Worm (Caenorhabditis elegans) whole organism, L1 larva: ENCODE results near the gene Y53F4B.39.

Source experiments
- C16A3.4 ChIP-seq: fragments of 150-350 bp; optimal IDR thresholded peaks from 2 replicates; lab custom pipeline; 2014; ENCODE audit warnings: missing biosample characterization, missing genetic modification characterization
- Y116A8C.19 ChIP-seq: sonication (generic microtip); optimal IDR thresholded peaks from 2 replicates; lab custom pipeline; 2016; ENCODE audit warnings: missing compliant biosample characterization, missing genetic modification characterization, borderline replicate concordance
- aha-1 ChIP-seq: fragments of 150-350 bp; optimal IDR thresholded peaks from 2 replicates; lab custom pipeline; 2014; ENCODE audit warnings: missing biosample characterization, missing genetic modification characterization
- blmp-1 ChIP-seq: fragments of 150-350 bp; optimal IDR thresholded peaks from 2 replicates; lab custom pipeline; 2014; ENCODE audit warnings: missing biosample characterization, missing genetic modification characterization
- ceh-82 ChIP-seq, 3 experiments: fragments of 150-350 bp in 1 of 3; sonication (generic microtip) in 2 of 3; optimal IDR thresholded peaks; 2 replicates each; lab custom pipeline; 2014 to 2017; ENCODE audit warnings: missing biosample characterization in 3 of 3, missing genetic modification characterization in 3 of 3
- ceh-90 ChIP-seq: sonication (generic microtip); optimal IDR thresholded peaks from 2 replicates; lab custom pipeline; 2016; ENCODE audit warnings: missing genetic modification characterization, missing compliant biosample characterization
- ces-1 ChIP-seq: fragments of 150-350 bp; optimal IDR thresholded peaks from 2 replicates; lab custom pipeline; 2014; ENCODE audit warnings: missing biosample characterization, missing genetic modification reagents, missing genetic modification characterization
- efl-1 ChIP-seq, 4 experiments: fragments of 150-350 bp; optimal IDR thresholded peaks in 3 of 4; peaks in 1 of 4; 1 replicate in 1 of 4; 2 replicates in 3 of 4; lab custom pipeline; 2014; ENCODE audit warnings: missing biosample characterization in 2 of 4, missing genetic modification characterization in 2 of 4, missing genetic modification reagents in 2 of 4
- egl-13 ChIP-seq: sonication (generic microtip); optimal IDR thresholded peaks from 2 replicates; lab custom pipeline; 2016; ENCODE audit warnings: missing genotype, missing genetic modification reagents, missing genetic modification characterization, missing compliant biosample characterization
- egl-27 ChIP-seq, 2 experiments: fragments of 150-350 bp in 1 of 2; sonication (generic microtip); optimal IDR thresholded peaks; 3 replicates each; lab custom pipeline; 2017 to 2018; ENCODE audit warnings: missing biosample characterization in 2 of 2, missing genetic modification characterization in 2 of 2, missing genetic modification reagents in 2 of 2
- elt-3 ChIP-seq, 6 experiments: fragments of 150-350 bp in 1 of 6; sonication (generic microtip); optimal IDR thresholded peaks; 2 replicates each; lab custom pipeline; 2017 to 2018; ENCODE audit warnings: missing biosample characterization in 6 of 6, missing genetic modification characterization in 6 of 6, inconsistent platforms in 1 of 6
- fkh-10 ChIP-seq: sonication (generic microtip); optimal IDR thresholded peaks from 2 replicates; lab custom pipeline; 2017; ENCODE audit warnings: missing biosample characterization, missing genetic modification reagents, missing genetic modification characterization
- fkh-4 ChIP-seq: sonication (generic microtip); optimal IDR thresholded peaks from 2 replicates; lab custom pipeline; 2016; ENCODE audit warnings: missing compliant biosample characterization, missing genetic modification characterization, borderline replicate concordance
- jun-1 ChIP-seq: fragments of 150-350 bp; optimal IDR thresholded peaks from 2 replicates; lab custom pipeline; 2014; ENCODE audit warnings: missing biosample characterization, missing genetic modification reagents, missing genetic modification characterization
- lin-14 ChIP-seq: fragments of 200-800 bp; sonication (Bioruptor generic); optimal IDR thresholded peaks from 2 replicates; lab custom pipeline; 2018; ENCODE audit warnings: mild to moderate bottlenecking, missing genetic modification characterization, moderate library complexity, missing compliant biosample characterization
- lin-35 ChIP-seq, 2 experiments: fragments of 150-350 bp; optimal IDR thresholded peaks; 2 replicates each; lab custom pipeline; 2014; ENCODE audit warnings: missing biosample characterization in 2 of 2, missing genetic modification characterization in 2 of 2, missing genetic modification reagents in 2 of 2
- lir-3 ChIP-seq: sonication (generic microtip); optimal IDR thresholded peaks from 2 replicates; lab custom pipeline; 2016; ENCODE audit warnings: mild to moderate bottlenecking, missing genetic modification characterization, moderate library complexity, missing compliant biosample characterization; ENCODE audit not compliant: poor library complexity
- lsy-2 ChIP-seq, 2 experiments: fragments of 150-350 bp; optimal IDR thresholded peaks; 2 replicates each; lab custom pipeline; 2014; ENCODE audit warnings: missing biosample characterization in 2 of 2, missing genetic modification characterization in 2 of 2
- mef-2 ChIP-seq: fragments of 150-350 bp; optimal IDR thresholded peaks from 2 replicates; lab custom pipeline; 2014; ENCODE audit warnings: missing biosample characterization, missing genetic modification characterization
- nhr-12 ChIP-seq: sonication (generic microtip); optimal IDR thresholded peaks from 2 replicates; lab custom pipeline; 2017; ENCODE audit warnings: missing biosample characterization, missing genetic modification characterization
- nhr-20 ChIP-seq: sonication (generic microtip); optimal IDR thresholded peaks from 2 replicates; lab custom pipeline; 2016; ENCODE audit warnings: mild to moderate bottlenecking, missing genetic modification characterization, missing compliant biosample characterization
- nhr-237 ChIP-seq: fragments of 150-350 bp; optimal IDR thresholded peaks from 2 replicates; lab custom pipeline; 2014; ENCODE audit warnings: missing biosample characterization, missing genetic modification characterization
- nhr-28 ChIP-seq: fragments of 150-350 bp; optimal IDR thresholded peaks from 2 replicates; lab custom pipeline; 2014; ENCODE audit warnings: missing biosample characterization, missing genetic modification characterization
- nhr-71 ChIP-seq: sonication (generic microtip); optimal IDR thresholded peaks from 2 replicates; lab custom pipeline; 2016; ENCODE audit warnings: mild to moderate bottlenecking, missing genetic modification characterization, moderate library complexity, missing compliant biosample characterization
- nhr-77 ChIP-seq: fragments of 150-350 bp; optimal IDR thresholded peaks from 2 replicates; lab custom pipeline; 2014; ENCODE audit warnings: missing biosample characterization, missing genetic modification characterization
- nhr-85 ChIP-seq: sonication (generic microtip); peaks from one replicate; lab custom pipeline; 2016; ENCODE audit warnings: missing genetic modification characterization, inconsistent platforms, missing compliant biosample characterization
- nhr-90 ChIP-seq: sonication (generic microtip); optimal IDR thresholded peaks from 2 replicates; lab custom pipeline; 2016; ENCODE audit warnings: mild to moderate bottlenecking, missing genetic modification characterization, missing compliant biosample characterization; ENCODE audit not compliant: poor library complexity
- pax-3 ChIP-seq: fragments of 200-800 bp; sonication (Bioruptor generic); optimal IDR thresholded peaks from 2 replicates; lab custom pipeline; 2018; ENCODE audit warnings: mild to moderate bottlenecking, missing genetic modification characterization, moderate library complexity, missing compliant biosample characterization
- snpc-4 ChIP-seq: fragments of 150-350 bp; optimal IDR thresholded peaks from 2 replicates; lab custom pipeline; 2014; ENCODE audit warnings: missing biosample characterization, missing genetic modification characterization
- snu-23 ChIP-seq: sonication (generic microtip); optimal IDR thresholded peaks from 2 replicates; lab custom pipeline; 2016; ENCODE audit warnings: missing genetic modification characterization, missing compliant biosample characterization
- sup-37 ChIP-seq: fragments of 200-800 bp; sonication (Bioruptor generic); optimal IDR thresholded peaks from 2 replicates; lab custom pipeline; 2018; ENCODE audit warnings: mild to moderate bottlenecking, missing genetic modification characterization, missing compliant biosample characterization
- tlp-1 ChIP-seq: fragments of 150-350 bp; optimal IDR thresholded peaks from 2 replicates; lab custom pipeline; 2014; ENCODE audit warnings: missing biosample characterization, missing genetic modification characterization
- unc-130 ChIP-seq: fragments of 150-350 bp; optimal IDR thresholded peaks from 2 replicates; lab custom pipeline; 2017; ENCODE audit warnings: missing biosample characterization, missing genetic modification characterization, inconsistent platforms
- unc-98 ChIP-seq: fragments of 200-800 bp; sonication (Bioruptor generic); IDR thresholded peaks from 2 replicates; pipeline ENCODE4 v1.3.6; 2022; ENCODE audit warnings: missing genetic modification characterization, missing compliant biosample characterization
- zag-1 ChIP-seq: fragments of 150-350 bp; optimal IDR thresholded peaks from 2 replicates; lab custom pipeline; 2014; ENCODE audit warnings: missing biosample characterization, missing genetic modification characterization
- ztf-11 ChIP-seq, 2 experiments: sonication (generic microtip); optimal IDR thresholded peaks; 2 replicates each; lab custom pipeline; 2016 to 2017; ENCODE audit warnings: missing genetic modification characterization in 2 of 2, missing biosample characterization in 1 of 2, missing compliant biosample characterization in 1 of 2

Y53F4B.39 gene

DNA sequence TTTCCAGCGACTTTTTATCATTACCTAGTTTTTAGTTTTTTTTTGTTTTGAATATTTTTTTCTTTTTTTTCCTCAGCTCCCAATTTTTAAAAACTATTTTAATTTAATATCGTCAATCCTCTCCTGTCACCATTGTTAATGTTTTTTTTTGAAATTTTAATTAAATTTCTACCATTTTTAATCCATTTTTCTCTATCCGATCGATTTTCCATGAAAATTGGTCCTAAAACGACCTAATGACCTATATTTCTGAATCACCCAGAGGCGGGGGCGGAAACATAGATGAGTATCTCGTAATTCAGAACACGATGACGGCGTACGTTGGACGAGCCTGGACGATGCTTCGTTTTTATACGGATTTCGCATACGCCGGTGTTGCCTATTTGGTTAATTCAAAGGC lies at the start of gene Y53F4B.39:
Y53F4B.39 (plus strand) TSS at position 301 of the 400 bp plus-strand sequence.
- TF ChIP-seq nhr-28 (tag; lab: Kevin White, UChicago) (no peak), ceh-82 (tag; optimal IDR thresholded peaks at IDR 0.05; lab: Kevin White, UChicago) (no peak), ceh-90 (tag; lab: Kevin White, UChicago) (no peak), snu-23 (GFP tag; lab: Kevin White, UChicago) (no peak), pax-3 (tag; lab: Kevin White, UChicago) (no peak), sup-37 (GFP tag; lab: Kevin White, UChicago) (no peak)

DNA sequence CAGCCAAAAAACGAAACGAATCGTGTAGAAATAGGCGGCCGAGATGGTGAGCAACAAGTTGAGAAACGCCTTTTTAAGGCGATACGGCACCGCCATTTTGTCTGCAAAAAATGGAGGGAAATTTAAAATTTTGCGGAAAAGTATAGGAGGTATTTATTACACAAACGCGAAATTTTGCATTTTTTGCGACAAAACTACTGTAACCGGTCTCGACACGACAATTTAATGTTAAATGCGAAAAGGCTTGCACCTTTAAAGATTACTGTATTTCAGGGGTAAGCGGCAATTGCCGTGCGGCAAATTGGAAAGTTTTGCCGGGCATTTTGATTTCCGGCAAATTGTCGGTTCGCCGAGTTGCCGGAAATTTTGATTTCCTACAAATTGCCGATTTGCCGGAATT lies 38.4 kb upstream of the Y53F4B.39 start, which contains the start of gene Y53F4B.18:
Y53F4B.18 (minus strand) TSS at position 101 of the 400 bp plus-strand sequence.
- no peak for TF ChIP-seq pax-3 (tag; lab: Kevin White, UChicago)
- no peak for TF ChIP-seq mef-2 (tag; lab: Kevin White, UChicago)
- no peak for TF ChIP-seq fkh-10 (GFP tag; lab: Kevin White, UChicago)
- TF ChIP-seq egl-27 (tag; optimal IDR thresholded peaks at IDR 0.05; lab: Kevin White, UChicago) = no peak
- TF ChIP-seq unc-98 (GFP tag; lab: Robert Waterston, UW) = no peak
- TF ChIP-seq nhr-28 (tag; lab: Kevin White, UChicago) = no peak
- no peak for TF ChIP-seq nhr-71 (tag; lab: Kevin White, UChicago)
- TF ChIP-seq egl-13 (tag; lab: Kevin White, UChicago) = no peak
- TF ChIP-seq unc-130 (tag; lab: Kevin White, UChicago) = no peak
- TF ChIP-seq, all 84 proteins: peak for 0

- TF ChIP-seq jun-1 (tag; lab: Kevin White, UChicago) (no peak), ztf-11 (tag; optimal IDR thresholded peaks at IDR 0.05; lab: Kevin White, UChicago) (no peak), snu-23 (GFP tag; lab: Kevin White, UChicago) (peak; percentile 2), tlp-1 (no peak), nhr-20 (tag; lab: Kevin White, UChicago) (peak; percentile 66), lir-3 (tag; lab: Kevin White, UChicago) (no peak), nhr-85 (tag; lab: Kevin White, UChicago) (peak; percentile 17), ces-1 (GFP tag; lab: Kevin White, UChicago) (no peak), lin-14 (no peak), nhr-237 (tag; lab: Kevin White, UChicago) (no peak), snpc-4 (tag; lab: Kevin White, UChicago) (no peak), nhr-90 (tag; lab: Kevin White, UChicago) (peak; percentile 15), nhr-77 (tag; lab: Kevin White, UChicago) (peak; percentile 83), elt-3 (tag; optimal IDR thresholded peaks at IDR 0.05; lab: Kevin White, UChicago) (no peak), efl-1 (optimal IDR thresholded peaks at IDR 0.05; lab: Kevin White, UChicago) (no peak), efl-1 (GFP tag; optimal IDR thresholded peaks at IDR 0.05 in 1 of 2; lab: Kevin White, UChicago) (peak in 1 of 2 experiments; percentile 64), pax-3 (tag; lab: Kevin White, UChicago) (no peak), aha-1 (tag; lab: Kevin White, UChicago) (no peak), lin-35 (GFP tag; optimal IDR thresholded peaks at IDR 0.05; lab: Kevin White, UChicago) (peak in 1 of 2 experiments; percentile 30), Y116A8C.19 (tag; lab: Kevin White, UChicago) (no peak), blmp-1 (tag; lab: Kevin White, UChicago) (peak; percentile 14), nhr-12 (no peak)
Observed at ce11 chrII:15074760-15075159, 35.2 kb upstream of the Y53F4B.39 start.

- TF ChIP-seq lsy-2 (tag; optimal IDR thresholded peaks at IDR 0.05; lab: Kevin White, UChicago) (peak in 1 of 2 experiments; percentile 71), C16A3.4 (tag; lab: Kevin White, UChicago) (no peak), fkh-4 (tag; lab: Kevin White, UChicago) (no peak), pax-3 (tag; lab: Kevin White, UChicago) (no peak), nhr-90 (tag; lab: Kevin White, UChicago) (no peak), zag-1 (tag; lab: Kevin White, UChicago) (no peak), lin-35 (GFP tag; optimal IDR thresholded peaks at IDR 0.05; lab: Kevin White, UChicago) (peak in 1 of 2 experiments; percentile 31), efl-1 (optimal IDR thresholded peaks at IDR 0.05; lab: Kevin White, UChicago) (no peak), efl-1 (GFP tag; optimal IDR thresholded peaks at IDR 0.05 in 1 of 2; lab: Kevin White, UChicago) (peak in 1 of 2 experiments; percentile 38)
Observed at ce11 chrII:15076778-15077435, 33.0 kb upstream of the Y53F4B.39 start, which contains the start of gene Y53F4B.19. Gene Y53F4B.19, plus strand, starts transcription at chrII:15076934.
